Fruit fly (Drosophila melanogaster) whole organism, embryonic: ENCODE results near the gene CG6432.

Source experiments
- Aef1 ChIP-seq: fragments of 200-800 bp; sonication (Bioruptor generic); IDR thresholded peaks from 3 replicates; pipeline ENCODE4 v1.3.6; 2022; ENCODE audit warnings: missing biosample characterization, missing genetic modification characterization
- Asciz ChIP-seq: fragments of 200-800 bp; sonication (Bioruptor generic); optimal IDR thresholded peaks from 2 replicates; lab custom pipeline; 2017; ENCODE audit warnings: missing biosample characterization, mild to moderate bottlenecking, missing genetic modification characterization, missing genetic modification reagents
- Awh ChIP-seq: fragments of 200-800 bp; sonication (Bioruptor generic); IDR thresholded peaks from 2 replicates; pipeline ENCODE4, ENCODE4 v1.3.6; 2022; ENCODE audit warnings: missing biosample characterization, missing genetic modification characterization
- CG10209 ChIP-seq: fragments of 200-800 bp; sonication (Bioruptor generic); optimal IDR thresholded peaks from 3 replicates; lab custom pipeline; 2017; ENCODE audit warnings: missing biosample characterization, mild to moderate bottlenecking, missing genetic modification characterization, missing genetic modification reagents
- CG10431 ChIP-seq: fragments of 200-800 bp; sonication (Bioruptor generic); optimal IDR thresholded peaks from 3 replicates; lab custom pipeline; 2018; ENCODE audit warnings: missing biosample characterization, mild to moderate bottlenecking, missing genetic modification characterization
- CG14014 ChIP-seq: fragments of 200-800 bp; sonication (Bioruptor generic); IDR thresholded peaks from 2 replicates; pipeline ENCODE4 v1.3.6; 2022; ENCODE audit warnings: missing biosample characterization, missing genetic modification characterization
- CG1602 ChIP-seq: fragments of 200-800 bp; sonication (Bioruptor generic); optimal IDR thresholded peaks from 3 replicates; lab custom pipeline; 2016; ENCODE audit warnings: missing biosample characterization, missing genetic modification characterization
- CG1647 ChIP-seq: fragments of 200-800 bp; sonication (Bioruptor generic); optimal IDR thresholded peaks from 3 replicates; lab custom pipeline; 2016; ENCODE audit warnings: missing biosample characterization, missing genetic modification characterization
- CG17186 ChIP-seq: fragments of 200-800 bp; sonication (Bioruptor generic); optimal IDR thresholded peaks from 3 replicates; lab custom pipeline; 2017; ENCODE audit warnings: missing biosample characterization, missing genetic modification reagents, missing genetic modification characterization
- CG2199 ChIP-seq: fragments of 200-800 bp; sonication (Bioruptor generic); IDR thresholded peaks from 3 replicates; pipeline ENCODE4 v1.3.6; 2022; ENCODE audit warnings: missing biosample characterization, missing genetic modification characterization
- CG30403 ChIP-seq: fragments of 200-800 bp; sonication (Bioruptor generic); optimal IDR thresholded peaks from 3 replicates; lab custom pipeline; 2016; ENCODE audit warnings: missing biosample characterization, missing genetic modification characterization
- CG30431 ChIP-seq: fragments of 200-800 bp; sonication (Bioruptor generic); optimal IDR thresholded peaks from 2 replicates; lab custom pipeline; 2017; ENCODE audit warnings: missing biosample characterization, missing genetic modification characterization
- CG31388 ChIP-seq: fragments of 200-800 bp; sonication (Bioruptor generic); optimal IDR thresholded peaks from 2 replicates; lab custom pipeline; 2016; ENCODE audit warnings: missing biosample characterization, missing genetic modification characterization
- CG3838 ChIP-seq: fragments of 200-800 bp; sonication (Bioruptor generic); optimal IDR thresholded peaks from 3 replicates; lab custom pipeline; 2016; ENCODE audit warnings: missing biosample characterization, missing genetic modification characterization
- CG5953 ChIP-seq: fragments of 200-800 bp; sonication (Bioruptor generic); IDR thresholded peaks from 2 replicates; pipeline ENCODE4 v1.3.6; 2022; ENCODE audit warnings: missing biosample characterization, missing genetic modification characterization
- CG6175 ChIP-seq: fragments of 200-800 bp; sonication (Bioruptor generic); IDR thresholded peaks from 3 replicates; pipeline ENCODE4 v1.3.6; 2022; ENCODE audit warnings: missing biosample characterization, missing genetic modification characterization
- CG6254 ChIP-seq: fragments of 200-800 bp; sonication (Bioruptor generic); optimal IDR thresholded peaks from 3 replicates; lab custom pipeline; 2017; ENCODE audit warnings: mild to moderate bottlenecking, missing biosample characterization, missing genetic modification reagents, missing genetic modification characterization
- CG6791 ChIP-seq: fragments of 200-800 bp; sonication (Bioruptor generic); IDR thresholded peaks from 3 replicates; pipeline ENCODE4 v1.3.6; 2022; ENCODE audit warnings: missing biosample characterization, missing genetic modification characterization; ENCODE audit not compliant: partially characterized antibody
- CG7987 ChIP-seq: fragments of 200-800 bp; sonication (Bioruptor generic); optimal IDR thresholded peaks from 2 replicates; lab custom pipeline; 2018; ENCODE audit warnings: missing biosample characterization, mild to moderate bottlenecking, missing genetic modification characterization, moderate library complexity
- CG8924 ChIP-seq: fragments of 200-800 bp; optimal IDR thresholded peaks from 3 replicates; lab custom pipeline; 2019; ENCODE audit warnings: missing biosample characterization, mild to moderate bottlenecking, missing genetic modification characterization, moderate library complexity
- Chrac-16 ChIP-seq: fragments of 200-800 bp; sonication (Bioruptor generic); optimal IDR thresholded peaks from 3 replicates; lab custom pipeline; 2016; ENCODE audit warnings: missing biosample characterization, missing genetic modification characterization
- D19A ChIP-seq: fragments of 200-800 bp; optimal IDR thresholded peaks from 3 replicates; lab custom pipeline; 2019; ENCODE audit warnings: missing biosample characterization, mild to moderate bottlenecking, missing genetic modification characterization, moderate library complexity
- Dip2 ChIP-seq: fragments of 200-800 bp; sonication (Bioruptor generic); IDR thresholded peaks from 2 replicates; pipeline ENCODE4 v1.3.6; 2022; ENCODE audit warnings: missing biosample characterization, missing genetic modification characterization
- Ets65A ChIP-seq: fragments of 200-800 bp; sonication (Bioruptor generic); peaks from one replicate; lab custom pipeline; 2016; ENCODE audit warnings: missing biosample characterization, missing genetic modification characterization
- HLH54F ChIP-seq: fragments of 200-800 bp; sonication (Bioruptor generic); optimal IDR thresholded peaks from 3 replicates; lab custom pipeline; 2016; ENCODE audit warnings: missing biosample characterization, missing genetic modification characterization
- Hr78 ChIP-seq, 2 experiments: fragments of 200-800 bp in 1 of 2; fragments of >200 bp in 1 of 2; sonication (Bioruptor generic) in 1 of 2; optimal IDR thresholded peaks; 2 replicates each; lab custom pipeline; 2017 to 2019; ENCODE audit warnings: missing biosample characterization in 2 of 2, missing genetic modification characterization in 2 of 2, mild to moderate bottlenecking in 1 of 2, moderate library complexity in 1 of 2
- NC2α ChIP-seq: fragments of 200-800 bp; sonication (Bioruptor generic); optimal IDR thresholded peaks from 2 replicates; lab custom pipeline; 2016; ENCODE audit warnings: missing biosample characterization, missing genetic modification characterization
- NK7.1 ChIP-seq: fragments of 200-800 bp; sonication (Bioruptor generic); optimal IDR thresholded peaks from 3 replicates; lab custom pipeline; 2016; ENCODE audit warnings: missing biosample characterization, missing genetic modification characterization
- Nf-YA ChIP-seq: fragments of 200-800 bp; sonication (Bioruptor generic); IDR thresholded peaks from 2 replicates; pipeline ENCODE4 v1.3.6; 2022; ENCODE audit warnings: missing biosample characterization, missing genetic modification characterization
- Poxn ChIP-seq: fragments of 200-800 bp; sonication (Bioruptor generic); IDR thresholded peaks from 2 replicates; pipeline ENCODE4 v1.3.6; 2022; ENCODE audit warnings: missing biosample characterization, missing genetic modification characterization
- Stat92E ChIP-seq, 3 experiments: fragments of >200 bp in 2 of 3; fragments of 200-800 bp in 1 of 3; sonication (Bioruptor generic) in 1 of 3; optimal IDR thresholded peaks; 2 replicates each; lab custom pipeline; 2017 to 2019; ENCODE audit warnings: missing biosample characterization in 3 of 3, missing genetic modification characterization in 3 of 3, mild to moderate bottlenecking in 1 of 3, moderate library complexity in 1 of 3
- TFAM ChIP-seq: fragments of 200-800 bp; sonication (Bioruptor generic); optimal IDR thresholded peaks from 2 replicates; lab custom pipeline; 2017; ENCODE audit warnings: missing biosample characterization, missing genetic modification characterization, inconsistent platforms
- Taf1 ChIP-seq: fragments of 200-800 bp; sonication (Bioruptor generic); IDR thresholded peaks from 2 replicates; pipeline ENCODE4 v1.3.6; 2022; ENCODE audit warnings: missing biosample characterization, missing genetic modification characterization
- cato ChIP-seq: fragments of 200-800 bp; sonication (Bioruptor generic); optimal IDR thresholded peaks from 2 replicates; lab custom pipeline; 2016; ENCODE audit warnings: missing biosample characterization, missing genetic modification characterization, borderline replicate concordance
- danr ChIP-seq: fragments of 200-800 bp; sonication (Bioruptor generic); IDR thresholded peaks from 2 replicates; pipeline ENCODE4 v1.3.6; 2022; ENCODE audit warnings: missing biosample characterization, missing genetic modification characterization
- exex ChIP-seq: fragments of 200-800 bp; sonication (Bioruptor generic); optimal IDR thresholded peaks from 4 replicates; lab custom pipeline; 2018; ENCODE audit warnings: missing biosample characterization, mild to moderate bottlenecking, missing genetic modification characterization, moderate library complexity
- fd96Cb ChIP-seq: fragments of 200-800 bp; sonication (Bioruptor generic); optimal IDR thresholded peaks from 2 replicates; lab custom pipeline; 2018; ENCODE audit warnings: missing biosample characterization, mild to moderate bottlenecking, missing genetic modification characterization, moderate library complexity
- gfzf ChIP-seq: fragments of 200-800 bp; sonication (Bioruptor generic); optimal IDR thresholded peaks from 2 replicates; lab custom pipeline; 2016; ENCODE audit warnings: missing biosample characterization, mild to moderate bottlenecking, missing genetic modification characterization, moderate library complexity
- gro ChIP-seq: fragments of 200-800 bp; sonication (Bioruptor generic); optimal IDR thresholded peaks from 2 replicates; lab custom pipeline; 2016; ENCODE audit warnings: missing biosample characterization, missing genetic modification characterization
- her ChIP-seq: fragments of 200-800 bp; sonication (Bioruptor generic); optimal IDR thresholded peaks from 2 replicates; lab custom pipeline; 2016; ENCODE audit warnings: missing biosample characterization, missing genetic modification characterization
- mam ChIP-seq: fragments of 200-800 bp; sonication (Bioruptor generic); optimal IDR thresholded peaks from 3 replicates; lab custom pipeline; 2016; ENCODE audit warnings: missing biosample characterization, missing genetic modification characterization
- mld ChIP-seq: fragments of 200-800 bp; sonication (Bioruptor generic); IDR thresholded peaks from 3 replicates; pipeline ENCODE4 v1.3.6; 2022; ENCODE audit warnings: missing biosample characterization, missing genetic modification characterization; ENCODE audit not compliant: partially characterized antibody
- nau ChIP-seq: fragments of 200-800 bp; sonication (Bioruptor generic); optimal IDR thresholded peaks from 3 replicates; lab custom pipeline; 2017; ENCODE audit warnings: missing biosample characterization, mild to moderate bottlenecking, missing genetic modification characterization, missing genetic modification reagents
- nmo ChIP-seq: fragments of 200-800 bp; sonication (Bioruptor generic); optimal IDR thresholded peaks from 2 replicates; lab custom pipeline; 2018; ENCODE audit warnings: missing biosample characterization, mild to moderate bottlenecking, missing genetic modification characterization, moderate library complexity
- pnt ChIP-seq: fragments of 200-800 bp; sonication (Bioruptor generic); optimal IDR thresholded peaks from 3 replicates; lab custom pipeline; 2016; ENCODE audit warnings: missing biosample characterization, missing genetic modification characterization
- ranshi ChIP-seq: fragments of 200-800 bp; sonication (Bioruptor generic); IDR thresholded peaks from 2 replicates; pipeline ENCODE4 v1.3.6; 2022; ENCODE audit warnings: missing biosample characterization, missing genetic modification characterization
- repo ChIP-seq: fragments of 200-800 bp; sonication (Bioruptor generic); optimal IDR thresholded peaks from 2 replicates; lab custom pipeline; 2016; ENCODE audit warnings: missing biosample characterization, missing genetic modification characterization
- sc ChIP-seq, 3 experiments: fragments of >200 bp in 2 of 3; fragments of 200-800 bp in 1 of 3; sonication (Bioruptor generic) in 1 of 3; optimal IDR thresholded peaks; 2 replicates in 2 of 3; 3 replicates in 1 of 3; lab custom pipeline; 2017; ENCODE audit warnings: mild to moderate bottlenecking in 1 of 3, missing biosample characterization in 1 of 3, missing genetic modification characterization in 1 of 3, missing genetic modification reagents in 1 of 3
- shn ChIP-seq: fragments of 200-800 bp; sonication (Bioruptor generic); optimal IDR thresholded peaks from 3 replicates; lab custom pipeline; 2016; ENCODE audit warnings: missing biosample characterization, missing genetic modification characterization
- slp2 ChIP-seq: fragments of 200-800 bp; sonication (Bioruptor generic); optimal IDR thresholded peaks from 2 replicates; lab custom pipeline; 2016; ENCODE audit warnings: missing biosample characterization, missing genetic modification characterization
- sug ChIP-seq: fragments of 200-800 bp; optimal IDR thresholded peaks from 2 replicates; lab custom pipeline; 2019; ENCODE audit warnings: missing biosample characterization, mild to moderate bottlenecking, missing genetic modification characterization, moderate library complexity

Gene CG6432

DNA sequence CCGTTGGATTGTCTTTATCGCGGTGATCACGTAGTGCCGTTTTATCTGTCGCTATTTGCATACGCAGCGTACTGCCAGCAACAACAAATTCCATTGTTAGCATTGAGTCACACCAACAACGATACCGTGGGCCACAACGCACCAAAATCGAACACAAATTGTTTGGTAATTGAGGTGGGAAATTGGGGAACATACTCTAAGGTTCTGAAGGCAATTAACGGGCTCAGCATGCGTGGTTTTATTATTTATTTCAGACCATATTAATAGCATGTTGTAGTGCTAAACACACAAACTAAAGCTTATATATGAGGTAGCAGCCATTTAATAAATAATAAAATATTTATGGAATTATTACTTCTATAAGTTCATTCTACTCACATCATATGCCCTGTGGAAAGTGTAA is 38.2 kb upstream of the CG6432 start (continued):
- peak; percentile 33; the same call in 1 of the 2 replicates for TF ChIP-seq Nf-YA
- no peak; the same call in 1 of the 2 replicates for TF ChIP-seq ranshi
- TF ChIP-seq CG3838 (GFP tag; lab: Kevin White, UChicago) = no peak
- no peak for TF ChIP-seq HLH54F
- TF ChIP-seq nmo (GFP tag; lab: Kevin White, UChicago) = peak; percentile 24
- TF ChIP-seq danr (GFP tag; lab: Robert Waterston, UW) = no peak
- no peak for TF ChIP-seq Poxn
- no peak for TF ChIP-seq CG2199 (GFP tag; lab: Robert Waterston, UW)
- TF ChIP-seq Stat92E (GFP tag; optimal IDR thresholded peaks at IDR 0.05; lab: Kevin White, UChicago) = no peak
- TF ChIP-seq repo (GFP tag; lab: Kevin White, UChicago) = no peak
- no peak for TF ChIP-seq shn (GFP tag; lab: Kevin White, UChicago)
- no peak for TF ChIP-seq Hr78 (GFP tag; optimal IDR thresholded peaks at IDR 0.05; lab: Kevin White, UChicago)
- TF ChIP-seq CG30431 (GFP tag; lab: Kevin White, UChicago) = no peak
- no peak for TF ChIP-seq exex (tag; lab: Kevin White, UChicago)
- TF ChIP-seq CG10431 (GFP tag; lab: Kevin White, UChicago) = no peak
- no peak for TF ChIP-seq TFAM (GFP tag; lab: Kevin White, UChicago)
- TF ChIP-seq Asciz (GFP tag; lab: Kevin White, UChicago) = peak; percentile 54
- TF ChIP-seq CG8924 (tag; lab: Kevin White, UChicago) = no peak
- TF ChIP-seq Dip2 (GFP tag; lab: Robert Waterston, UW) = no peak
- no peak for TF ChIP-seq CG6175 (GFP tag; lab: Robert Waterston, UW)
- peak; percentile 20 for TF ChIP-seq fd96Cb
- TF ChIP-seq pnt (GFP tag; lab: Kevin White, UChicago) = no peak
- TF ChIP-seq CG17186 (GFP tag; lab: Kevin White, UChicago) = no peak
- TF ChIP-seq her (GFP tag; lab: Kevin White, UChicago) = no peak
- TF ChIP-seq CG1602 (GFP tag; lab: Kevin White, UChicago) = no peak
- peak; percentile 24 for TF ChIP-seq nau (GFP tag; lab: Kevin White, UChicago)
- TF ChIP-seq sug (tag; lab: Kevin White, UChicago) = no peak
- no peak for TF ChIP-seq sc (optimal IDR thresholded peaks at IDR 0.05; lab: Kevin White, UChicago)
- peak; percentile 10 for TF ChIP-seq sc (GFP tag; optimal IDR thresholded peaks at IDR 0.05; lab: Kevin White, UChicago)
- TF ChIP-seq CG6791 = no peak
- no peak for TF ChIP-seq CG31388
- no peak for TF ChIP-seq Awh (GFP tag; lab: Robert Waterston, UW)
- TF ChIP-seq gfzf = no peak
- TF ChIP-seq Taf1 (GFP tag; lab: Robert Waterston, UW) = no peak
- no peak for TF ChIP-seq CG6254 (GFP tag; lab: Kevin White, UChicago)
- no peak for TF ChIP-seq mld
- TF ChIP-seq CG30403 = peak; percentile 15
- TF ChIP-seq Chrac-16 (GFP tag; lab: Kevin White, UChicago) = no peak
- TF ChIP-seq CG14014 (GFP tag; lab: Robert Waterston, UW) = no peak
- TF ChIP-seq cato = no peak
- TF ChIP-seq NK7.1 (GFP tag; lab: Kevin White, UChicago) = no peak
- no peak for TF ChIP-seq Ets65A (GFP tag; lab: Kevin White, UChicago)
- TF ChIP-seq CG7987 (GFP tag; lab: Kevin White, UChicago) = peak; percentile 25
- peak; percentile 47; the same call in 1 of the 3 replicates for TF ChIP-seq Aef1 (GFP tag; lab: Robert Waterston, UW)
- TF ChIP-seq CG10209 = peak; percentile 0
- TF ChIP-seq slp2 = no peak
- no peak for TF ChIP-seq NC2α (GFP tag; lab: Kevin White, UChicago)
- peak; percentile 62 for TF ChIP-seq D19A (tag; lab: Kevin White, UChicago)
- no peak for TF ChIP-seq CG1647 (GFP tag; lab: Kevin White, UChicago)
- TF ChIP-seq CG5953 (GFP tag; lab: Robert Waterston, UW) = no peak
- no peak for TF ChIP-seq gro (GFP tag; lab: Kevin White, UChicago)
- TF ChIP-seq mam (GFP tag; lab: Kevin White, UChicago) = no peak
